Worm (Caenorhabditis elegans) whole organism, L1 larva: ENCODE results near the gene Y62H9A.15.

Experiments
- Y116A8C.19 ChIP-seq: sonication (generic microtip); optimal IDR thresholded peaks from 2 replicates; lab custom pipeline; 2016; ENCODE audit warnings: missing compliant biosample characterization, missing genetic modification characterization, borderline replicate concordance
- ama-1 ChIP-seq: fragments of 150-350 bp; optimal IDR thresholded peaks from 2 replicates; lab custom pipeline; 2014
- lin-13 ChIP-seq: fragments of 150-350 bp; optimal IDR thresholded peaks from 2 replicates; lab custom pipeline; 2014; ENCODE audit warnings: missing biosample characterization, missing genetic modification reagents, missing genetic modification characterization
- lin-35 ChIP-seq, 2 experiments: fragments of 150-350 bp; optimal IDR thresholded peaks; 2 replicates each; lab custom pipeline; 2014; ENCODE audit warnings: missing biosample characterization in 2 of 2, missing genetic modification characterization in 2 of 2, missing genetic modification reagents in 2 of 2
- mep-1 ChIP-seq: fragments of 150-350 bp; optimal IDR thresholded peaks from 2 replicates; lab custom pipeline; 2014; ENCODE audit warnings: missing biosample characterization, missing genetic modification characterization
- nhr-11 ChIP-seq: fragments of 150-350 bp; optimal IDR thresholded peaks from 2 replicates; lab custom pipeline; 2014; ENCODE audit warnings: missing biosample characterization, missing genetic modification characterization
- nhr-12 ChIP-seq: sonication (generic microtip); optimal IDR thresholded peaks from 2 replicates; lab custom pipeline; 2017; ENCODE audit warnings: missing biosample characterization, missing genetic modification characterization
- nhr-237 ChIP-seq: fragments of 150-350 bp; optimal IDR thresholded peaks from 2 replicates; lab custom pipeline; 2014; ENCODE audit warnings: missing biosample characterization, missing genetic modification characterization
- nhr-90 ChIP-seq: sonication (generic microtip); optimal IDR thresholded peaks from 2 replicates; lab custom pipeline; 2016; ENCODE audit warnings: mild to moderate bottlenecking, missing genetic modification characterization, missing compliant biosample characterization; ENCODE audit not compliant: poor library complexity
- pqm-1 ChIP-seq: sonication (generic microtip); optimal IDR thresholded peaks from 3 replicates; lab custom pipeline; 2017; ENCODE audit warnings: missing biosample characterization, missing genetic modification characterization
- skn-1 ChIP-seq: fragments of 150-350 bp; optimal IDR thresholded peaks from 2 replicates; lab custom pipeline; 2014; ENCODE audit warnings: missing biosample characterization, missing genetic modification characterization

DNA sequence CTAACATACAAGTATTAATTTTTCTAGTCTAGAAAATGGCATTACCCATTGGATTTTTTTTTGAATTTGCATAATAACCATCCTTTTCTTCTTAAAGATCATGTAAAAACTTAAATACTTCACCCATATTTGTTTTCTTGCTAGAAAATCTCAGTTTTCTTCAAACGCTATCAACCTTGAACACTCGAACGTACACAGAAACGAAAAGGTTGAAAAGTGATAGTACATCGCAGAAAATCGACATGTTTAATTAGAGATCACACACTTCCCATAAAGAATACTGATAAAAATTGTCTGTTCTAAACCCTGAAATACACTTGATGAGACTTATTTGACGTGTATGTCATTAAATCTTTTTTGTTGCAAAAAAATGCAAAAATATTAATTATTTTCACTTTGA lies 17.6 kb upstream of the Y62H9A.15 start, which contains the start of gene F55G7.4:
- TF ChIP-seq skn-1 (tag; lab: Kevin White, UChicago), result no peak
- no peak for TF ChIP-seq nhr-90
- no peak for TF ChIP-seq Y116A8C.19 (tag; lab: Kevin White, UChicago)
- TF ChIP-seq nhr-237 (tag; lab: Kevin White, UChicago), result no peak
- no peak for TF ChIP-seq lin-35 (GFP tag; optimal IDR thresholded peaks at IDR 0.05; lab: Kevin White, UChicago)
- no peak for TF ChIP-seq ama-1 (lab: Kevin White, UChicago)
- no peak for TF ChIP-seq nhr-12
- no peak for TF ChIP-seq mep-1 (tag; lab: Kevin White, UChicago)
- no peak for TF ChIP-seq nhr-11
- no peak for TF ChIP-seq pqm-1
- no peak for TF ChIP-seq lin-13 (GFP tag; lab: Kevin White, UChicago)
